Worm (Caenorhabditis elegans): Measurements from ENCODE around the gene lec-1.

Gene lec-1

DNA sequence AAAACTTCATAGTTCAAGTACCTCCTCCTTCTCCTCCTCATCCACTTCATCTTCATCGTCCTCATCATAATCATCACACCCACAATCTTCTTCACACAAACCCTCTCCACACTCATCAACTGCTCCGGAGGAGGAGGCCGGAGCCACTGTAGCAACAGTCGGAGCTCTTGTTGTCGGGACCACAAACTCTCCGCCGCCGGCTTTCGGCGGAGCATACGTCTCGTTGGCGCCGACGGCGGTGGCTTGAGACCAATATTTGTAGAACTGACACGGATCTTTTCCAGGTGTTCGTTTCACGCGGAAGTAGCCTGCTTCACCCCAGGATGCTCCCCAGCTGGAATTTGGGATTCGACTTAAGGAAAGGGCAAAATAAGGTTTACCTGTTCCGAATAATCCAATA lies 44.2 kb downstream of the lec-1 start:
- TF ChIP-seq nhr-237 (tag; optimal IDR thresholded peaks at IDR 0.05) = no peak
- TF ChIP-seq ztf-11 (tag; optimal IDR thresholded peaks at IDR 0.05) = no peak
- TF ChIP-seq zag-1 (tag; optimal IDR thresholded peaks at IDR 0.05) = no peak

DNA sequence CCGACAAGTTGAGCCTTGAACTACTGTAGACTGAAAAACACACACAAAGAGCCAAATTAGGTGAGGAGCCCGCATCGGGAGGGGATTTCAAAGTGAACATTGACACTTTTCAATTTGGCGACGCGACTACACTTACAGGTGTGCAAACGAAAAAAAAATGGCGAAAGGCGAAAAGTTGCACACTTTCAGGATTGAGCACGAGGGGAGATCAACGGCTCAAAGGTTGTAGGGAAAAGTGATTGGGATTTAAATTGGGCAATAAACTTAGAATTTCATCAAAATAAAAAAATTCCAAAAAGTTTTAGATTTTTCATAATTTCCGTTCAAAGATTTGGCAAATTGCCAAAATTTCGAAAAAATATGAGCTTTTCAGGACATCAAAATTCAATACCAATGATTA lies 47.7 kb downstream of the lec-1 start, which contains the start of gene F15D4.4:
Gene F15D4.4 (minus strand): TSS at position 101 of the 400 bp plus-strand sequence.
- TF ChIP-seq lsy-2 (tag; optimal IDR thresholded peaks at IDR 0.05) (no peak), snpc-4 (tag; optimal IDR thresholded peaks at IDR 0.05) (no peak), ztf-1 (GFP tag; conservative IDR thresholded peaks at IDR 0.05) (no peak), crh-2 (tag; optimal IDR thresholded peaks at IDR 0.05) (no peak), C34F6.9 (tag; optimal IDR thresholded peaks at IDR 0.05) (no peak), unc-55 (GFP tag; optimal IDR thresholded peaks at IDR 0.05) (no peak), nhr-77 (tag; optimal IDR thresholded peaks at IDR 0.05) (no peak), lin-13 (GFP tag; optimal IDR thresholded peaks at IDR 0.05) (no peak), egl-27 (tag; optimal IDR thresholded peaks at IDR 0.05) (no peak), nhr-129 (tag; optimal IDR thresholded peaks at IDR 0.05) (no peak), nhr-11 (tag; optimal IDR thresholded peaks at IDR 0.05) (no peak), unc-39 (tag; optimal IDR thresholded peaks at IDR 0.05) (no peak), Y55F3AM.14 (GFP tag; optimal IDR thresholded peaks at IDR 0.05) (no peak), lin-39 (tag; optimal IDR thresholded peaks at IDR 0.05) (no peak), nhr-6 (tag; optimal IDR thresholded peaks at IDR 0.05) (no peak), F13H6.1 (tag; optimal IDR thresholded peaks at IDR 0.05) (no peak), nhr-23 (tag; optimal IDR thresholded peaks at IDR 0.05) (no peak), mbf-1 (tag; optimal IDR thresholded peaks at IDR 0.05) (no peak)

DNA sequence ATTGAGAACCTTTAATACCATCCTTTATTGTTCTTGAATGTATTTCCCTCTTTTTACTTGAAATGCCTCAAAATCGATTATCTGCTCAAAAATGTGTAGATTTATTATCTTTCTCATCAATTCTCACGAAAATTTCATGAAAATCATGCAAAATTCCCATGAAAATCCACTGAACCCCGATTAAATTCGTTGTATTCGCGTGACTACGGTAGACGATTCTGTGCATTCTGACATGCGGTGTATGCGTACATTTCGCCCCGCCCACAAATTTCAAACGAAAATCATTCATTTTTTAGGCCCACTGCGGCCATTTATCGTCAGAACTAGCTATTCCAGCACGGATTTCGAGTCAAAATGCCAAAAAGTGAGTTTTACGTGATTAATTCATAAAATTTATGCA lies 49.7 kb downstream of the lec-1 start, which contains the start of gene F15D4.5:
Gene F15D4.5 (plus strand): TSS at position 301 of the 400 bp plus-strand sequence.
- TF ChIP-seq nhr-237 (tag; optimal IDR thresholded peaks at IDR 0.05) = no peak
- TF ChIP-seq unc-55 (GFP tag; optimal IDR thresholded peaks at IDR 0.05) = no peak
- TF ChIP-seq R02D3.7 (tag; optimal IDR thresholded peaks at IDR 0.05) = no peak
- no peak for TF ChIP-seq lin-39 (tag; optimal IDR thresholded peaks at IDR 0.05)
- TF ChIP-seq sma-9 (GFP tag; optimal IDR thresholded peaks at IDR 0.05) = no peak
- TF ChIP-seq sma-9 (tag; optimal IDR thresholded peaks at IDR 0.05) = no peak
- TF ChIP-seq ceh-16 (tag; optimal IDR thresholded peaks at IDR 0.05) = no peak
- TF ChIP-seq unc-62 (GFP tag; optimal IDR thresholded peaks at IDR 0.05) = no peak
- TF ChIP-seq mbf-1 (tag; optimal IDR thresholded peaks at IDR 0.05) = no peak
- TF ChIP-seq nhr-25 (tag; optimal IDR thresholded peaks at IDR 0.05) = no peak
- TF ChIP-seq nhr-12 (tag; optimal IDR thresholded peaks at IDR 0.05) = no peak
- TF ChIP-seq skn-1 (tag; optimal IDR thresholded peaks at IDR 0.05) = no peak

DNA sequence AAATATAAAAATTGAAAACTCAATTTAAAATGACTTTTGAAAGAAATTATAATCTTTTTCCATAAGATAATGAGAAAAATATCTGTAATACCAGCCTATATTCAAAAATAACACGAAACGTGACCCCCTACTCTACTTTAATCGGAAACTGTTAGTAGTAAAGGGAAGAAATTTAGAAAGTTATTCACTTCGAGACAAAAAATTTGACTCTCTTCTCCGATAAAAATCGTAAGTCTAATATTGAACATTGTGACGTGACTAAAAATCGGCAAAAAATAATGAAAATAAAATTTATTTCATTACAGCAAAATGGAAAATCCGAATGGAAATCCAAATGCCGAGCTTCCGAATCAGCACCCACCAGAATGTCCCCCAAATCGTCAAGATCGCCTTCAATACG lies 53.5 kb downstream of the lec-1 start, which contains the start of gene F15D4.6:
Gene F15D4.6 (plus strand): TSS at position 301 of the 400 bp plus-strand sequence.
- TF ChIP-seq zag-1 (tag; optimal IDR thresholded peaks at IDR 0.05) (no peak), sma-3 (GFP tag; optimal IDR thresholded peaks at IDR 0.05) (no peak), mdl-1 (tag; optimal IDR thresholded peaks at IDR 0.05) (no peak), sem-4 (tag; optimal IDR thresholded peaks at IDR 0.05) (no peak), gmeb-1 (tag; optimal IDR thresholded peaks at IDR 0.05) (no peak), nhr-6 (tag; optimal IDR thresholded peaks at IDR 0.05) (no peak), nhr-12 (tag; optimal IDR thresholded peaks at IDR 0.05) (no peak), sma-9 (GFP tag; optimal IDR thresholded peaks at IDR 0.05) (no peak), sma-9 (tag; optimal IDR thresholded peaks at IDR 0.05) (no peak), Y55F3AM.14 (GFP tag; optimal IDR thresholded peaks at IDR 0.05) (no peak), peb-1 (tag; optimal IDR thresholded peaks at IDR 0.05) (no peak), ztf-1 (GFP tag; conservative IDR thresholded peaks at IDR 0.05) (no peak), unc-39 (tag; optimal IDR thresholded peaks at IDR 0.05) (no peak), mab-5 (tag; optimal IDR thresholded peaks at IDR 0.05) (no peak), unc-62 (GFP tag; optimal IDR thresholded peaks at IDR 0.05) (no peak), aly-2 (tag; optimal IDR thresholded peaks at IDR 0.05) (no peak), nhr-129 (tag; optimal IDR thresholded peaks at IDR 0.05) (no peak), snpc-4 (tag; optimal IDR thresholded peaks at IDR 0.05) (no peak), lin-11 (tag; optimal IDR thresholded peaks at IDR 0.05) (no peak), nhr-237 (tag; optimal IDR thresholded peaks at IDR 0.05) (no peak)

Measured in whole organism, L2 larva.